Worm (Caenorhabditis elegans) whole organism, L4 larva: ENCODE results near the gene srsx-25.

Experiments used
- dpl-1 ChIP-seq: fragments of 150-350 bp; optimal IDR thresholded peaks from 2 replicates; lab custom pipeline; 2014; ENCODE audit warnings: missing biosample characterization, missing genetic modification reagents, missing genetic modification characterization
- gei-8 ChIP-seq: fragments of 200-800 bp; sonication (Bioruptor generic); optimal IDR thresholded peaks from 2 replicates; lab custom pipeline; 2018; ENCODE audit warnings: mild to moderate bottlenecking, missing genetic modification characterization, missing compliant biosample characterization
- jun-1 ChIP-seq: fragments of 150-350 bp; optimal IDR thresholded peaks from 2 replicates; lab custom pipeline; 2014; ENCODE audit warnings: missing biosample characterization, missing genetic modification reagents, missing genetic modification characterization
- lin-38 ChIP-seq: fragments of 200-800 bp; sonication (Bioruptor generic); IDR thresholded peaks from 2 replicates; pipeline ENCODE4 v1.3.6; 2022; ENCODE audit warnings: missing genetic modification reagents, missing genetic modification characterization, missing compliant biosample characterization
- lsy-2 ChIP-seq, 2 experiments: fragments of 150-350 bp in 1 of 2; sonication (generic microtip) in 1 of 2; optimal IDR thresholded peaks; 2 replicates each; lab custom pipeline; 2014 to 2017; ENCODE audit warnings: missing biosample characterization in 2 of 2, missing genetic modification characterization in 2 of 2
- pha-4 ChIP-seq, 2 experiments: fragments of 150-350 bp in 1 of 2; fragments of 200-800 bp in 1 of 2; sonication (Bioruptor generic) in 1 of 2; IDR thresholded peaks in 1 of 2; optimal IDR thresholded peaks in 1 of 2; 2 replicates each; pipeline versions ENCODE4 v1.3.6 to Lab custom; 2014 to 2022; ENCODE audit warnings: missing genetic modification characterization in 2 of 2, missing genetic modification reagents in 2 of 2, missing biosample characterization in 1 of 2, missing compliant biosample characterization in 1 of 2
- tag-97 ChIP-seq: fragments of 200-800 bp; sonication (Bioruptor generic); IDR thresholded peaks from 2 replicates; pipeline ENCODE4 v1.3.6; 2022; ENCODE audit warnings: missing genetic modification characterization, missing compliant biosample characterization
- zag-1 ChIP-seq: fragments of 150-350 bp; optimal IDR thresholded peaks from 2 replicates; lab custom pipeline; 2014; ENCODE audit warnings: missing biosample characterization, missing genetic modification characterization
- ztf-11 ChIP-seq: fragments of 150-350 bp; optimal IDR thresholded peaks from 2 replicates; lab custom pipeline; 2014; ENCODE audit warnings: missing biosample characterization, missing genetic modification characterization

ce11 chrIV:13354044-13354443, 10.9 kb upstream of the srsx-25 start:
- no peak for TF ChIP-seq dpl-1 (GFP tag; lab: Kevin White, UChicago)
- TF ChIP-seq tag-97 (GFP tag; lab: Robert Waterston, UW), result no peak
- no peak for TF ChIP-seq ztf-11 (tag; lab: Kevin White, UChicago)
- no peak for TF ChIP-seq pha-4 (GFP tag; IDR thresholded peaks at IDR 0.05; lab: Robert Waterston, UW)
- TF ChIP-seq pha-4 (tag; optimal IDR thresholded peaks at IDR 0.05; lab: Kevin White, UChicago), result no peak
- TF ChIP-seq jun-1 (tag; lab: Kevin White, UChicago), result no peak
- TF ChIP-seq zag-1, result no peak
- no peak for TF ChIP-seq gei-8 (GFP tag; lab: Kevin White, UChicago)
- TF ChIP-seq lin-38 (GFP tag; lab: Robert Waterston, UW), result no peak
- TF ChIP-seq lsy-2 (tag; optimal IDR thresholded peaks at IDR 0.05; lab: Kevin White, UChicago), result no peak
